Worm (Caenorhabditis elegans) whole organism, L4 larva: Measurements from ENCODE around the gene sds-22.

Source experiments
- D1046.2 ChIP-seq: fragments of 200-800 bp; sonication (Bioruptor generic); IDR thresholded peaks from 2 replicates; pipeline ENCODE4 v1.3.6; 2022; ENCODE audit warnings: missing genetic modification characterization, missing compliant biosample characterization
- F26F4.8 ChIP-seq: fragments of 200-800 bp; sonication (Bioruptor generic); conservative IDR thresholded peaks from 2 replicates; pipeline ENCODE4 v1.3.6; 2022; ENCODE audit warnings: missing genetic modification characterization, missing compliant biosample characterization
- F37D6.2 ChIP-seq: sonication (generic microtip); optimal IDR thresholded peaks from 2 replicates; lab custom pipeline; 2016; ENCODE audit warnings: mild to moderate bottlenecking, missing genetic modification characterization, missing compliant biosample characterization
- F44E2.7 ChIP-seq: fragments of 200-800 bp; sonication (Bioruptor generic); IDR thresholded peaks from 2 replicates; pipeline ENCODE4 v2.1.2; 2022; ENCODE audit warnings: missing genetic modification characterization, missing compliant biosample characterization
- F49E8.2 ChIP-seq: sonication (generic microtip); optimal IDR thresholded peaks from 2 replicates; lab custom pipeline; 2016; ENCODE audit warnings: missing compliant biosample characterization, mild to moderate bottlenecking, missing genetic modification characterization, borderline replicate concordance
- R02D3.7 ChIP-seq: fragments of 150-350 bp; sonication (generic microtip); optimal IDR thresholded peaks from 3 replicates; lab custom pipeline; 2014; ENCODE audit warnings: missing biosample characterization, missing genetic modification characterization
- T26A8.4 ChIP-seq: fragments of 200-800 bp; sonication (Bioruptor generic); IDR thresholded peaks from 2 replicates; pipeline ENCODE4 v1.3.6; 2022; ENCODE audit warnings: missing genetic modification characterization, missing compliant biosample characterization
- Y5F2A.4 ChIP-seq: fragments of 200-800 bp; sonication (Bioruptor generic); optimal IDR thresholded peaks from 2 replicates; lab custom pipeline; 2018; ENCODE audit warnings: mild to moderate bottlenecking, missing genetic modification characterization, missing compliant biosample characterization
- Y75B8A.6 ChIP-seq: fragments of 200-800 bp; sonication (Bioruptor generic); IDR thresholded peaks from 2 replicates; pipeline ENCODE4 v1.3.6; 2022; ENCODE audit warnings: missing genetic modification reagents, missing genetic modification characterization, missing compliant biosample characterization
- ZK546.5 ChIP-seq, 2 experiments: sonication (generic microtip); optimal IDR thresholded peaks; 2 replicates each; lab custom pipeline; 2017; ENCODE audit warnings: missing biosample characterization in 2 of 2, missing genetic modification characterization in 2 of 2
- ama-1 ChIP-seq: fragments of 150-350 bp; optimal IDR thresholded peaks from 2 replicates; lab custom pipeline; 2014; ENCODE audit warnings: inconsistent platforms, mixed read lengths
- arid-1 ChIP-seq: fragments of 200-800 bp; sonication (Bioruptor generic); conservative IDR thresholded peaks from 2 replicates; pipeline ENCODE4 v1.3.6; 2022; ENCODE audit warnings: missing genetic modification reagents, missing genetic modification characterization, missing compliant biosample characterization
- ceh-20 ChIP-seq: fragments of 200-800 bp; sonication (Bioruptor generic); IDR thresholded peaks from 2 replicates; pipeline ENCODE4 v1.3.6; 2022; ENCODE audit warnings: missing genetic modification reagents, missing genetic modification characterization, missing compliant biosample characterization
- ceh-44 ChIP-seq: fragments of 200-800 bp; sonication (Bioruptor generic); IDR thresholded peaks from 2 replicates; pipeline ENCODE4 v1.3.6; 2022; ENCODE audit warnings: missing genetic modification reagents, missing genetic modification characterization, missing compliant biosample characterization
- ceh-62 ChIP-seq: sonication (generic microtip); optimal IDR thresholded peaks from 2 replicates; lab custom pipeline; 2017; ENCODE audit warnings: missing biosample characterization, missing genetic modification characterization
- ctbp-1 ChIP-seq: fragments of 200-800 bp; sonication (Bioruptor generic); IDR thresholded peaks from 2 replicates; pipeline ENCODE4 v1.3.6; 2022; ENCODE audit warnings: missing genetic modification reagents, missing genetic modification characterization, missing compliant biosample characterization
- daf-12 ChIP-seq: fragments of 150-350 bp; optimal IDR thresholded peaks from 2 replicates; lab custom pipeline; 2014; ENCODE audit warnings: missing biosample characterization, missing genetic modification reagents, missing genetic modification characterization
- daf-8 ChIP-seq: fragments of 200-800 bp; sonication (Bioruptor generic); IDR thresholded peaks from 2 replicates; pipeline ENCODE4 v1.3.6; 2022; ENCODE audit warnings: missing genetic modification characterization, missing compliant biosample characterization
- dmd-6 ChIP-seq: fragments of 200-800 bp; sonication (Bioruptor generic); IDR thresholded peaks from 2 replicates; pipeline ENCODE4 v1.3.6; 2022; ENCODE audit warnings: missing genetic modification reagents, missing genetic modification characterization, missing compliant biosample characterization
- duxl-1 ChIP-seq: sonication (generic microtip); optimal IDR thresholded peaks from 2 replicates; lab custom pipeline; 2016; ENCODE audit warnings: mild to moderate bottlenecking, missing genetic modification characterization, moderate library complexity, missing compliant biosample characterization; ENCODE audit not compliant: poor library complexity
- fkh-10 ChIP-seq: fragments of 150-350 bp; optimal IDR thresholded peaks from 2 replicates; lab custom pipeline; 2014; ENCODE audit warnings: missing biosample characterization, missing genetic modification reagents, missing genetic modification characterization
- fos-1 ChIP-seq: fragments of 150-350 bp; optimal IDR thresholded peaks from 2 replicates; lab custom pipeline; 2014; ENCODE audit warnings: missing biosample characterization, missing genetic modification characterization
- gei-8 ChIP-seq: fragments of 200-800 bp; sonication (Bioruptor generic); optimal IDR thresholded peaks from 2 replicates; lab custom pipeline; 2018; ENCODE audit warnings: mild to moderate bottlenecking, missing genetic modification characterization, missing compliant biosample characterization
- hif-1 ChIP-seq, 2 experiments: sonication (generic microtip); optimal IDR thresholded peaks; 2 replicates each; lab custom pipeline; 2016 to 2017; ENCODE audit warnings: missing compliant biosample characterization in 2 of 2, missing genetic modification characterization in 2 of 2, missing genetic modification reagents in 2 of 2, missing genotype in 2 of 2, mild to moderate bottlenecking in 1 of 2
- hlh-30 ChIP-seq: sonication (generic microtip); optimal IDR thresholded peaks from 2 replicates; lab custom pipeline; 2017; ENCODE audit warnings: antibody characterized with exemption, mild to moderate bottlenecking, missing genetic modification characterization, missing compliant biosample characterization; ENCODE audit not compliant: insufficient read depth
- hmg-1.1 ChIP-seq: fragments of 200-800 bp; sonication (Bioruptor generic); IDR thresholded peaks from 2 replicates; pipeline ENCODE4 v1.3.6; 2022; ENCODE audit warnings: missing genetic modification reagents, missing genetic modification characterization, missing compliant biosample characterization
- lim-7 ChIP-seq: fragments of 200-800 bp; sonication (Bioruptor generic); IDR thresholded peaks from 2 replicates; pipeline ENCODE4 v1.3.6; 2022; ENCODE audit warnings: missing genetic modification characterization, missing compliant biosample characterization
- lin-1 ChIP-seq: fragments of 200-800 bp; sonication (Bioruptor generic); IDR thresholded peaks from 2 replicates; pipeline ENCODE4 v1.3.6; 2022; ENCODE audit warnings: missing genetic modification reagents, missing genetic modification characterization, missing compliant biosample characterization
- lin-29 ChIP-seq: fragments of 200-800 bp; sonication (Bioruptor generic); IDR thresholded peaks from 2 replicates; pipeline ENCODE4 v1.3.6; 2022; ENCODE audit warnings: missing genetic modification reagents, missing genetic modification characterization, missing compliant biosample characterization
- lin-39 ChIP-seq: fragments of 150-350 bp; optimal IDR thresholded peaks from 2 replicates; lab custom pipeline; 2014; ENCODE audit warnings: missing biosample characterization, missing genetic modification reagents, missing genetic modification characterization
- madf-9 ChIP-seq: fragments of 200-800 bp; sonication (Bioruptor generic); conservative IDR thresholded peaks from 2 replicates; pipeline ENCODE4 v1.3.6; 2022; ENCODE audit warnings: missing genetic modification reagents, missing genetic modification characterization, missing compliant biosample characterization
- mxl-2 ChIP-seq: fragments of 200-800 bp; sonication (Bioruptor generic); conservative IDR thresholded peaks from 2 replicates; pipeline ENCODE4 v1.3.6; 2022; ENCODE audit warnings: missing genetic modification reagents, missing genetic modification characterization, missing compliant biosample characterization
- mxl-3 ChIP-seq: fragments of 200-800 bp; sonication (Bioruptor generic); optimal IDR thresholded peaks from 2 replicates; lab custom pipeline; 2018; ENCODE audit warnings: mild to moderate bottlenecking, missing genetic modification characterization, missing compliant biosample characterization
- nhr-102 ChIP-seq: sonication (generic microtip); optimal IDR thresholded peaks from 2 replicates; lab custom pipeline; 2016; ENCODE audit warnings: mild to moderate bottlenecking, missing genetic modification characterization, moderate library complexity, missing compliant biosample characterization
- nhr-237 ChIP-seq: sonication (generic microtip); optimal IDR thresholded peaks from 2 replicates; lab custom pipeline; 2017; ENCODE audit warnings: missing biosample characterization, missing genetic modification characterization
- nhr-25 ChIP-seq: sonication (generic microtip); optimal IDR thresholded peaks from 2 replicates; lab custom pipeline; 2017; ENCODE audit warnings: missing genetic modification characterization, mild to moderate bottlenecking, missing compliant biosample characterization, antibody characterized with exemption, moderate library complexity, borderline replicate concordance; ENCODE audit not compliant: insufficient read depth
- nhr-28 ChIP-seq: fragments of 150-350 bp; optimal IDR thresholded peaks from 2 replicates; lab custom pipeline; 2014; ENCODE audit warnings: missing biosample characterization, missing genetic modification characterization
- nhr-48 ChIP-seq: sonication (generic microtip); optimal IDR thresholded peaks from 2 replicates; lab custom pipeline; 2016; ENCODE audit warnings: mild to moderate bottlenecking, missing genetic modification characterization, missing compliant biosample characterization
- nhr-6 ChIP-seq: fragments of 150-350 bp; optimal IDR thresholded peaks from 2 replicates; lab custom pipeline; 2014; ENCODE audit warnings: missing biosample characterization, missing genetic modification characterization
- nhr-76 ChIP-seq: fragments of 150-350 bp; optimal IDR thresholded peaks from 2 replicates; lab custom pipeline; 2014; ENCODE audit warnings: missing biosample characterization, missing genetic modification characterization
- pqm-1 ChIP-seq: sonication (generic microtip); optimal IDR thresholded peaks from 2 replicates; lab custom pipeline; 2017; ENCODE audit warnings: missing biosample characterization, missing genetic modification characterization
- sdz-12 ChIP-seq: fragments of 200-800 bp; sonication (Bioruptor generic); optimal IDR thresholded peaks from 2 replicates; lab custom pipeline; 2018; ENCODE audit warnings: mild to moderate bottlenecking, missing genetic modification characterization, missing compliant biosample characterization
- set-16 ChIP-seq: fragments of 200-800 bp; sonication (Bioruptor generic); IDR thresholded peaks from 2 replicates; pipeline ENCODE4 v1.3.6; 2022; ENCODE audit warnings: missing genetic modification reagents, missing genetic modification characterization, missing compliant biosample characterization
- snpc-1.2 ChIP-seq: fragments of 200-800 bp; sonication (Bioruptor generic); IDR thresholded peaks from 2 replicates; pipeline ENCODE4 v1.3.6; 2022; ENCODE audit warnings: missing genetic modification reagents, missing genetic modification characterization, missing compliant biosample characterization
- spr-1 ChIP-seq: sonication (generic microtip); optimal IDR thresholded peaks from 2 replicates; lab custom pipeline; 2016; ENCODE audit warnings: mild to moderate bottlenecking, missing genetic modification characterization, missing compliant biosample characterization
- spr-3 ChIP-seq: fragments of 200-800 bp; sonication (Bioruptor generic); optimal IDR thresholded peaks from 2 replicates; lab custom pipeline; 2018; ENCODE audit warnings: mild to moderate bottlenecking, missing genetic modification characterization, missing compliant biosample characterization
- tra-1 ChIP-seq: fragments of 200-800 bp; sonication (Bioruptor generic); IDR thresholded peaks from 2 replicates; pipeline ENCODE4 v1.3.6; 2022; ENCODE audit warnings: missing genetic modification reagents, missing genetic modification characterization, missing compliant biosample characterization
- zag-1 ChIP-seq: fragments of 150-350 bp; optimal IDR thresholded peaks from 2 replicates; lab custom pipeline; 2014; ENCODE audit warnings: missing biosample characterization, missing genetic modification characterization
- zip-11 ChIP-seq: fragments of 200-800 bp; sonication (Bioruptor generic); IDR thresholded peaks from 2 replicates; pipeline ENCODE4 v1.3.6; 2022; ENCODE audit warnings: missing genetic modification characterization, missing compliant biosample characterization
- ztf-11 ChIP-seq: fragments of 150-350 bp; optimal IDR thresholded peaks from 2 replicates; lab custom pipeline; 2014; ENCODE audit warnings: missing biosample characterization, missing genetic modification characterization
- ztf-7 ChIP-seq: fragments of 150-350 bp; optimal IDR thresholded peaks from 2 replicates; lab custom pipeline; 2014; ENCODE audit warnings: missing biosample characterization, missing genetic modification characterization

sds-22 gene

DNA sequence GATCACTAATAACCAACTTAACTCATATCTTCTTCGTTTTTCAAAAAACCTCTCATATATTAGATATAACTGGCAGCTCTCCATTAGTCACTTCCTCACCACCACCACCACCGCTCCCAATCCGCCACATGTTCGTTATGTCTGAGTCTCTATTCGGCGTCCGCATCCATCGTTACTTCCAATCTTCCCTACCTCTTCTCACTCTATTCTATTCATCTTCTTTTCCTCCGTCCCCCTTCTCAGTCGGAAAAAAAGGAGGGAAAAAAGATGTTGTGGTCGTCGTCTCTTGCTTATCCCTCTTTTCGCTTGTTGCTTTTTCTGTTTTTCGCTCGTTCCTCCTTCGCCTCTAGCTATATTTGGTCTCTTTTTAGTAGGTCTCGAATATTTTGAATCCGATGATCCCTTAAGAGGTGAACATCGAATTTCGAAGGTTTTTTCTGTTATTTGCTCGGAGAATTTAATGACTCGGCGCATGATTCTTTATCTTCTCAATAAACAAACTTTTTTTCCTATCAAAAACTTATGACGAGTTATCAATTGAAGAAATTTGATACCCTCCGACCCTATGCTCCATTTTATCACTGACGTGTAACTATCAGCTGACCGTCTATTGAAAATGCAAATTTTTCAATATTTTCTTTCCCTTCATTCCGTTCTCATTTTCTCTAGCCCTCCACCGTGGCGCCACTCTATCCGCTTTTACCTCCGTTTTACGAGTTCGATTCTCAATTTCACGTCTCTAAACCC is 33.8 kb downstream of the sds-22 start (continued):
- TF ChIP-seq ZK546.5 (tag; optimal IDR thresholded peaks at IDR 0.05; lab: Kevin White, UChicago) (no peak), duxl-1 (tag; lab: Kevin White, UChicago) (no peak), nhr-102 (no peak), F37D6.2 (tag; lab: Kevin White, UChicago) (peak; percentile 55), zip-11 (GFP tag; lab: Robert Waterston, UW) (no peak), pqm-1 (tag; lab: Kevin White, UChicago) (peak; percentile 56), spr-1 (tag; lab: Kevin White, UChicago) (no peak), hif-1 (tag; optimal IDR thresholded peaks at IDR 0.05; lab: Kevin White, UChicago) (no peak), hlh-30 (tag; lab: Kevin White, UChicago) (peak; percentile 51), ztf-11 (no peak), ceh-20 (GFP tag; lab: Robert Waterston, UW) (no peak), F26F4.8 (no peak), snpc-1.2 (GFP tag; lab: Robert Waterston, UW) (no peak), daf-12 (tag; lab: Kevin White, UChicago) (no peak), madf-9 (GFP tag; lab: Robert Waterston, UW) (no peak; the same call in 1 of the 2 replicates), lin-1 (GFP tag; lab: Robert Waterston, UW) (no peak), Y75B8A.6 (GFP tag; lab: Robert Waterston, UW) (no peak), nhr-237 (no peak), daf-8 (no peak), nhr-6 (tag; lab: Kevin White, UChicago) (no peak), dmd-6 (GFP tag; lab: Robert Waterston, UW) (peak; percentile 73), gei-8 (no peak), T26A8.4 (GFP tag; lab: Robert Waterston, UW) (no peak; the same call in 1 of the 2 replicates), nhr-25 (tag; lab: Kevin White, UChicago) (no peak), lin-29 (GFP tag; lab: Robert Waterston, UW) (no peak), nhr-48 (tag; lab: Kevin White, UChicago) (no peak), ceh-44 (GFP tag; lab: Robert Waterston, UW) (no peak), lin-39 (no peak), Y5F2A.4 (GFP tag; lab: Kevin White, UChicago) (no peak), nhr-28 (tag; lab: Kevin White, UChicago) (peak; percentile 31), hmg-1.1 (GFP tag; lab: Robert Waterston, UW) (peak; percentile 70), ama-1 (no peak), F44E2.7 (GFP tag; lab: Robert Waterston, UW) (no peak), R02D3.7 (tag; lab: Kevin White, UChicago) (no peak), nhr-76 (no peak), D1046.2 (GFP tag; lab: Robert Waterston, UW) (no peak), spr-3 (GFP tag; lab: Kevin White, UChicago) (no peak), F49E8.2 (no peak), zag-1 (no peak), tra-1 (GFP tag; lab: Robert Waterston, UW) (no peak), fos-1 (tag; lab: Kevin White, UChicago) (no peak), sdz-12 (GFP tag; lab: Kevin White, UChicago) (no peak), arid-1 (GFP tag; lab: Robert Waterston, UW) (no peak), set-16 (GFP tag; lab: Robert Waterston, UW) (no peak), fkh-10 (GFP tag; lab: Kevin White, UChicago) (peak; percentile 40), lim-7 (GFP tag; lab: Robert Waterston, UW) (no peak), mxl-2 (GFP tag; lab: Robert Waterston, UW) (no peak), ceh-62 (tag; lab: Kevin White, UChicago) (no peak), ztf-7 (no peak), ctbp-1 (GFP tag; lab: Robert Waterston, UW) (0 out of 2 replicates have a peak, but pooled peaks have one; percentile 40), mxl-3 (GFP tag; lab: Kevin White, UChicago) (peak; percentile 53)
